Worm (Caenorhabditis elegans) whole organism, L2 larva: ENCODE measurements around the gene T07H3.8.

Source experiments
- Y55F3AM.14 ChIP-seq: fragments of 200-800 bp; sonication (Bioruptor generic); optimal IDR thresholded peaks from 2 replicates; lab custom pipeline; 2018; ENCODE audit warnings: mild to moderate bottlenecking, missing genetic modification characterization, missing compliant biosample characterization
- nhr-11 ChIP-seq: fragments of 150-350 bp; optimal IDR thresholded peaks from 2 replicates; lab custom pipeline; 2014; ENCODE audit warnings: missing biosample characterization, missing genetic modification characterization
- nhr-77 ChIP-seq: fragments of 150-350 bp; optimal IDR thresholded peaks from 2 replicates; lab custom pipeline; 2014; ENCODE audit warnings: missing biosample characterization, missing genetic modification characterization

DNA sequence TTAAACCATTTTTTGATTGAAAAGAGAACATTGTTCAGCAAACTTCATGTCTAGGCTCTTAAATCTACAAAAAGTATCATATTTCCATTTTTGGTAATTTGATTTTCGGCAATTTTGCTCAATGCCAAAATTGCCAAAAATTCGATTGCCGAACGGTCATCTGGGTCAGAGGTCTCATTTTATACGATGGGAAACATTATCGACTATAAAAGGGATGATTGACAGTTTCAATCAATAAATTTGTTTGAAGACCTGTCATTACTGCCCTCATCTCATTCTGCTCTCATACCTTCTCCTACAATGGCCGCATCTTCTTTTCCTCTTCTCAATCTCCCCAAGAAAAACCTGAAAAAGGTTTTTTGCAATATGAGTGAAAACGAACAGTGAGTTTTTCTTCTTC lies 24.5 kb upstream of the T07H3.8 start, which contains the start of gene K05F6.14:
- TF ChIP-seq nhr-11 (no peak), Y55F3AM.14 (GFP tag; lab: Kevin White, UChicago) (no peak), nhr-77 (no peak)
